Worm (Caenorhabditis elegans) whole organism, L4 larva: Measurements from ENCODE around the gene serp-1.2.
A peak's percentile ranks its signal among the peaks of the same experiment; 100 is the strongest.

Source experiments
- F37D6.2 ChIP-seq: sonication (generic microtip); optimal IDR thresholded peaks from 2 replicates; lab custom pipeline; 2016; ENCODE audit warnings: mild to moderate bottlenecking, missing genetic modification characterization, missing compliant biosample characterization
- F49E8.2 ChIP-seq: sonication (generic microtip); optimal IDR thresholded peaks from 2 replicates; lab custom pipeline; 2016; ENCODE audit warnings: missing compliant biosample characterization, mild to moderate bottlenecking, missing genetic modification characterization, borderline replicate concordance
- T20F7.1 ChIP-seq: fragments of 200-800 bp; sonication (Bioruptor generic); optimal IDR thresholded peaks from 2 replicates; lab custom pipeline; 2018; ENCODE audit warnings: mild to moderate bottlenecking, missing genetic modification characterization, missing compliant biosample characterization
- Y105C5A.15 ChIP-seq: fragments of 200-800 bp; sonication (Bioruptor generic); IDR thresholded peaks from 2 replicates; pipeline ENCODE4 v1.3.6; 2022; ENCODE audit warnings: missing genetic modification characterization, missing compliant biosample characterization
- Y5F2A.4 ChIP-seq: fragments of 200-800 bp; sonication (Bioruptor generic); optimal IDR thresholded peaks from 2 replicates; lab custom pipeline; 2018; ENCODE audit warnings: mild to moderate bottlenecking, missing genetic modification characterization, missing compliant biosample characterization
- ZK546.5 ChIP-seq, 2 experiments: sonication (generic microtip); optimal IDR thresholded peaks; 2 replicates each; lab custom pipeline; 2017; ENCODE audit warnings: missing biosample characterization in 2 of 2, missing genetic modification characterization in 2 of 2
- aha-1 ChIP-seq: fragments of 150-350 bp; peaks from one replicate; lab custom pipeline; 2014; ENCODE audit warnings: missing biosample characterization, missing genetic modification characterization
- ama-1 ChIP-seq: fragments of 150-350 bp; optimal IDR thresholded peaks from 2 replicates; lab custom pipeline; 2014; ENCODE audit warnings: inconsistent platforms, mixed read lengths
- arid-1 ChIP-seq: fragments of 200-800 bp; sonication (Bioruptor generic); conservative IDR thresholded peaks from 2 replicates; pipeline ENCODE4 v1.3.6; 2022; ENCODE audit warnings: missing genetic modification reagents, missing genetic modification characterization, missing compliant biosample characterization
- ceh-32 ChIP-seq: sonication (generic microtip); optimal IDR thresholded peaks from 2 replicates; lab custom pipeline; 2016; ENCODE audit warnings: mild to moderate bottlenecking, missing genetic modification characterization, missing compliant biosample characterization; ENCODE audit not compliant: poor library complexity
- ceh-44 ChIP-seq: fragments of 200-800 bp; sonication (Bioruptor generic); IDR thresholded peaks from 2 replicates; pipeline ENCODE4 v1.3.6; 2022; ENCODE audit warnings: missing genetic modification reagents, missing genetic modification characterization, missing compliant biosample characterization
- ces-1 ChIP-seq: fragments of 150-350 bp; sonication (generic microtip); optimal IDR thresholded peaks from 4 replicates; lab custom pipeline; 2014; ENCODE audit warnings: missing biosample characterization, missing genetic modification reagents, missing genetic modification characterization
- daf-16 ChIP-seq, 3 experiments: sonication (generic microtip); optimal IDR thresholded peaks; 2 replicates each; lab custom pipeline; 2016 to 2017; ENCODE audit warnings: missing genetic modification characterization in 3 of 3, missing genetic modification reagents in 3 of 3, mild to moderate bottlenecking in 2 of 3, missing compliant biosample characterization in 2 of 3, missing biosample characterization in 1 of 3, moderate library complexity in 1 of 3
- daf-8 ChIP-seq: fragments of 200-800 bp; sonication (Bioruptor generic); IDR thresholded peaks from 2 replicates; pipeline ENCODE4 v1.3.6; 2022; ENCODE audit warnings: missing genetic modification characterization, missing compliant biosample characterization
- dmd-8 ChIP-seq: fragments of 200-800 bp; sonication (Bioruptor generic); IDR thresholded peaks from 2 replicates; pipeline ENCODE4 v1.3.6; 2022; ENCODE audit warnings: missing genetic modification characterization, missing compliant biosample characterization
- dmd-9 ChIP-seq: fragments of 200-800 bp; sonication (Bioruptor generic); IDR thresholded peaks from 2 replicates; pipeline ENCODE4 v1.3.6; 2022; ENCODE audit warnings: missing genetic modification reagents, missing genetic modification characterization, missing compliant biosample characterization
- dpl-1 ChIP-seq: fragments of 150-350 bp; optimal IDR thresholded peaks from 2 replicates; lab custom pipeline; 2014; ENCODE audit warnings: missing biosample characterization, missing genetic modification reagents, missing genetic modification characterization
- duxl-1 ChIP-seq: sonication (generic microtip); optimal IDR thresholded peaks from 2 replicates; lab custom pipeline; 2016; ENCODE audit warnings: mild to moderate bottlenecking, missing genetic modification characterization, moderate library complexity, missing compliant biosample characterization; ENCODE audit not compliant: poor library complexity
- dve-1 ChIP-seq: sonication (generic microtip); optimal IDR thresholded peaks from 2 replicates; lab custom pipeline; 2017; ENCODE audit warnings: antibody characterized with exemption, mild to moderate bottlenecking, missing genetic modification characterization, missing compliant biosample characterization; ENCODE audit not compliant: insufficient read depth
- fkh-10 ChIP-seq: fragments of 150-350 bp; optimal IDR thresholded peaks from 2 replicates; lab custom pipeline; 2014; ENCODE audit warnings: missing biosample characterization, missing genetic modification reagents, missing genetic modification characterization
- hmg-1.1 ChIP-seq: fragments of 200-800 bp; sonication (Bioruptor generic); IDR thresholded peaks from 2 replicates; pipeline ENCODE4 v1.3.6; 2022; ENCODE audit warnings: missing genetic modification reagents, missing genetic modification characterization, missing compliant biosample characterization
- lin-15B ChIP-seq: fragments of 150-350 bp; sonication (generic microtip); optimal IDR thresholded peaks from 3 replicates; lab custom pipeline; 2014; ENCODE audit warnings: missing biosample characterization, missing genetic modification characterization
- lsy-2 ChIP-seq, 2 experiments: fragments of 150-350 bp in 1 of 2; sonication (generic microtip) in 1 of 2; optimal IDR thresholded peaks; 2 replicates each; lab custom pipeline; 2014 to 2017; ENCODE audit warnings: missing biosample characterization in 2 of 2, missing genetic modification characterization in 2 of 2
- madf-5 ChIP-seq, 2 experiments: fragments of 200-800 bp; sonication (Bioruptor generic); IDR thresholded peaks; 2 replicates each; pipeline ENCODE4 v1.3.6; 2022; ENCODE audit warnings: missing compliant biosample characterization in 2 of 2, missing genetic modification characterization in 2 of 2
- madf-9 ChIP-seq: fragments of 200-800 bp; sonication (Bioruptor generic); conservative IDR thresholded peaks from 2 replicates; pipeline ENCODE4 v1.3.6; 2022; ENCODE audit warnings: missing genetic modification reagents, missing genetic modification characterization, missing compliant biosample characterization
- mep-1 ChIP-seq: fragments of 150-350 bp; sonication (generic microtip); optimal IDR thresholded peaks from 3 replicates; lab custom pipeline; 2014; ENCODE audit warnings: missing biosample characterization, missing genetic modification characterization
- nhr-102 ChIP-seq: sonication (generic microtip); optimal IDR thresholded peaks from 2 replicates; lab custom pipeline; 2016; ENCODE audit warnings: mild to moderate bottlenecking, missing genetic modification characterization, moderate library complexity, missing compliant biosample characterization
- nhr-11 ChIP-seq: fragments of 150-350 bp; optimal IDR thresholded peaks from 2 replicates; lab custom pipeline; 2014; ENCODE audit warnings: missing biosample characterization, missing genetic modification characterization
- nhr-25 ChIP-seq: sonication (generic microtip); optimal IDR thresholded peaks from 2 replicates; lab custom pipeline; 2017; ENCODE audit warnings: missing genetic modification characterization, mild to moderate bottlenecking, missing compliant biosample characterization, antibody characterized with exemption, moderate library complexity, borderline replicate concordance; ENCODE audit not compliant: insufficient read depth
- nhr-42 ChIP-seq: fragments of 200-800 bp; sonication (Bioruptor generic); IDR thresholded peaks from 2 replicates; pipeline ENCODE4 v1.3.6; 2022; ENCODE audit warnings: missing genetic modification characterization, missing compliant biosample characterization
- pha-4 ChIP-seq, 2 experiments: fragments of 150-350 bp in 1 of 2; fragments of 200-800 bp in 1 of 2; sonication (Bioruptor generic) in 1 of 2; IDR thresholded peaks in 1 of 2; optimal IDR thresholded peaks in 1 of 2; 2 replicates each; pipeline versions ENCODE4 v1.3.6 to Lab custom; 2014 to 2022; ENCODE audit warnings: missing genetic modification characterization in 2 of 2, missing genetic modification reagents in 2 of 2, missing biosample characterization in 1 of 2, missing compliant biosample characterization in 1 of 2
- php-3 ChIP-seq: fragments of 200-800 bp; sonication (Bioruptor generic); IDR thresholded peaks from 2 replicates; pipeline ENCODE4 v1.3.6; 2022; ENCODE audit warnings: missing genetic modification reagents, missing genetic modification characterization, missing compliant biosample characterization
- rbr-2 ChIP-seq: sonication (generic microtip); optimal IDR thresholded peaks from 2 replicates; lab custom pipeline; 2016; ENCODE audit warnings: missing genotype, missing genetic modification characterization, missing compliant biosample characterization
- sdz-12 ChIP-seq: fragments of 200-800 bp; sonication (Bioruptor generic); optimal IDR thresholded peaks from 2 replicates; lab custom pipeline; 2018; ENCODE audit warnings: mild to moderate bottlenecking, missing genetic modification characterization, missing compliant biosample characterization
- set-16 ChIP-seq: fragments of 200-800 bp; sonication (Bioruptor generic); IDR thresholded peaks from 2 replicates; pipeline ENCODE4 v1.3.6; 2022; ENCODE audit warnings: missing genetic modification reagents, missing genetic modification characterization, missing compliant biosample characterization
- snpc-1.2 ChIP-seq: fragments of 200-800 bp; sonication (Bioruptor generic); IDR thresholded peaks from 2 replicates; pipeline ENCODE4 v1.3.6; 2022; ENCODE audit warnings: missing genetic modification reagents, missing genetic modification characterization, missing compliant biosample characterization
- spr-1 ChIP-seq: sonication (generic microtip); optimal IDR thresholded peaks from 2 replicates; lab custom pipeline; 2016; ENCODE audit warnings: mild to moderate bottlenecking, missing genetic modification characterization, missing compliant biosample characterization
- spr-3 ChIP-seq: fragments of 200-800 bp; sonication (Bioruptor generic); optimal IDR thresholded peaks from 2 replicates; lab custom pipeline; 2018; ENCODE audit warnings: mild to moderate bottlenecking, missing genetic modification characterization, missing compliant biosample characterization
- unc-130 ChIP-seq: sonication (generic microtip); optimal IDR thresholded peaks from 2 replicates; lab custom pipeline; 2016; ENCODE audit warnings: missing genetic modification reagents, missing genetic modification characterization, missing compliant biosample characterization
- unc-39 ChIP-seq: sonication (generic microtip); optimal IDR thresholded peaks from 2 replicates; lab custom pipeline; 2017; ENCODE audit warnings: missing biosample characterization, missing genetic modification characterization
- unc-62 ChIP-seq, 3 experiments: fragments of 150-350 bp in 1 of 3; sonication (generic microtip); optimal IDR thresholded peaks in 2 of 3; peaks in 1 of 3; 1 replicate in 1 of 3; 2 replicates in 2 of 3; lab custom pipeline; 2014 to 2017; ENCODE audit warnings: missing biosample characterization in 3 of 3, missing genetic modification characterization in 3 of 3, missing genetic modification reagents in 3 of 3, missing genotype in 1 of 3
- zag-1 ChIP-seq: fragments of 150-350 bp; optimal IDR thresholded peaks from 2 replicates; lab custom pipeline; 2014; ENCODE audit warnings: missing biosample characterization, missing genetic modification characterization
- zfp-3 ChIP-seq: fragments of 200-800 bp; sonication (Bioruptor generic); conservative IDR thresholded peaks from 2 replicates; pipeline ENCODE4 v1.3.6; 2022; ENCODE audit warnings: missing genetic modification reagents, missing genetic modification characterization, missing compliant biosample characterization
- zip-11 ChIP-seq: fragments of 200-800 bp; sonication (Bioruptor generic); IDR thresholded peaks from 2 replicates; pipeline ENCODE4 v1.3.6; 2022; ENCODE audit warnings: missing genetic modification characterization, missing compliant biosample characterization

The serp-1.2 gene

DNA sequence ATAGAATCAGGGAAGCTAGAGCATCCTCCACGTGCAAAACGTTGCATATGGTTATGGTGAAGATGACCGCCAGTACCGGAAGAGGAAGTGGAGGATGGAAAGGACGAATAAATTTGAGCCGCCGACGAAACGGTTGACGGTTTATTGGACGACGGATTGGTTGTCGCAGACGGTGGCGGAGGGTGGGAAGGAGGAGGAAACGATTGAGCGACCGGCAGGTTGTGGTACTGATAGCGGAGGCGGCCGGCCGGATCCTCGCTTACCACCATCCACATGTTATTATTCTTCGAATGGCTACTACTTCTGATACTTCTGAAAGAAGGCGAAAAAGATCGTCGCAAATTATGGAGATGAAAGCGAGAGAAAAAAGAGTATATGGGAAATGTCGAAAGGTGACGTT lies 32.6 kb upstream of the serp-1.2 start:
- TF ChIP-seq set-16 (peak; percentile 66), ceh-44 (GFP tag; lab: Robert Waterston, UW) (no peak), aha-1 (tag; lab: Kevin White, UChicago) (peak; percentile 45), madf-5 (GFP tag; IDR thresholded peaks at IDR 0.05; lab: Robert Waterston, UW) (no peak)

DNA sequence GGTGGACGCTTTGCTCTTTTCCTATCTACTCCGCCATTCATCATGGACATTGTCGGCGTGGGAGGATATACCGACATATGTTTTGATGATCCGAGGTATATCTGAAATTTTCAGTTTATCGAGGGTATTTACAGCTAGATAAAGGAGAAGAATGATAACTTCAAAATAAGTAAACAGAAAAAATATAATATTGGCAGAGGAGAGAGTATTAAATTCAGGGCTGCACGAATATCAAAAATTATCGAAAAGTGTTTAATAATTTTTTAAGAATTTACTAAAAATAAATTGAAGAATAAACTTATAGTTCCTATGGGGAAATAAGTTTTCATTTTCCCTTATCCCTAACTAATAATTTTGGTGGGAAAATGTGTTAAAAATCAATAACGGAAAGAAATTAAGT lies 26.6 kb upstream of the serp-1.2 start, which contains the start of gene wsp-1:
TSS of gene wsp-1 (minus strand) at position 101 of the 400 bp plus-strand sequence.
- TF ChIP-seq nhr-11 (tag; lab: Kevin White, UChicago) (no peak), Y105C5A.15 (GFP tag; lab: Robert Waterston, UW) (no peak), ces-1 (GFP tag; lab: Kevin White, UChicago) (no peak), snpc-1.2 (GFP tag; lab: Robert Waterston, UW) (no peak), dpl-1 (GFP tag; lab: Kevin White, UChicago) (no peak), lin-15B (tag; lab: Kevin White, UChicago) (no peak), ceh-32 (tag; lab: Kevin White, UChicago) (no peak), hmg-1.1 (GFP tag; lab: Robert Waterston, UW) (no peak), zip-11 (no peak), unc-130 (GFP tag; lab: Kevin White, UChicago) (no peak), ZK546.5 (tag; optimal IDR thresholded peaks at IDR 0.05; lab: Kevin White, UChicago) (no peak), php-3 (GFP tag; lab: Robert Waterston, UW) (no peak), madf-9 (GFP tag; lab: Robert Waterston, UW) (no peak), zfp-3 (GFP tag; lab: Robert Waterston, UW) (no peak), nhr-25 (tag; lab: Kevin White, UChicago) (no peak)

DNA sequence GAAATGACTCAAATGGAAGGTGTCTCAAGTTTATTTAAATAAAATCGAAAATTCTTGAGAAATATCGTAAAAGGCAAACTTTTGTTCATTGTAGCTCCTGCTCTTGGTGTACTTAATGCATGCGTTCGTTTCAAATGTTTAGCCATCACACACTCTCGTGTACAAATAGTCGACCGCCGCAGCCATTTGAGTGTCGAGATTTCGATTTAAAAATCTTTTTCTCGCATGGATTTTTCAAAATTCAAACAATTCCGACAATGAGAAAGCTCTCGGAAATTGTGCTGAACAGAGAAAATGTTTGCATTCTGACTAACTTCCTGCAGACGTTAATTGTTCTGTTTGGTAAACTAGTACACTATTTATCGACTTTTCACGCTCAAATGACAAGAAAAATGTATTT lies 26.2 kb upstream of the serp-1.2 start:
- peak in 1 of 2 experiments; percentile 86 for TF ChIP-seq unc-62 (GFP tag; optimal IDR thresholded peaks at IDR 0.05 in 1 of 2; lab: Kevin White, UChicago)
- TF ChIP-seq unc-62 (tag; optimal IDR thresholded peaks at IDR 0.05; lab: Kevin White, UChicago) = no peak
- no peak for TF ChIP-seq spr-1 (tag; lab: Kevin White, UChicago)
- no peak for TF ChIP-seq F37D6.2 (tag; lab: Kevin White, UChicago)
- TF ChIP-seq Y5F2A.4 (GFP tag; lab: Kevin White, UChicago) = no peak
- TF ChIP-seq pha-4 (GFP tag; IDR thresholded peaks at IDR 0.05; lab: Robert Waterston, UW) = no peak
- TF ChIP-seq pha-4 (tag; optimal IDR thresholded peaks at IDR 0.05; lab: Kevin White, UChicago) = no peak

DNA sequence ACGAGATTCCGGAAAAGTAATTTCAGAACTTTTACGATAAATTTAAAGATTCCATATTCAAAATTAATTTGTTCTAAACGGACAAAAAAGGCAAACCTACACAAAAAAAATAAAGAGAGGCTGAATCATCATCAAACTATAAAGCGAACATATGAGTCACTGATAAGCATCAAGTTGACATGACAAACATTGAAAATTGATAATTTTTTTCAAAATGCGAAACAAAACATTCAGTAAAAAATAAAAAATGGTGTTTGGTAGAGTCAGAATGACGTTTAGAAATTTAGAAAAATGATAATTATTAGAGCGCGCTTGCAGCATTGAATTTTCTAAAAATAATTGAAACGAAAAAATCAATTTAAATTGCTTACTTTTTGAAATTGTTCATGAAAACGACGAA lies 25.6 kb upstream of the serp-1.2 start:
- TF ChIP-seq spr-1 (tag; lab: Kevin White, UChicago) (no peak), dmd-8 (GFP tag; lab: Robert Waterston, UW) (no peak), daf-8 (GFP tag; lab: Robert Waterston, UW) (no peak), F49E8.2 (tag; lab: Kevin White, UChicago) (no peak), F37D6.2 (tag; lab: Kevin White, UChicago) (no peak), ceh-32 (tag; lab: Kevin White, UChicago) (no peak), mep-1 (tag; lab: Kevin White, UChicago) (peak; percentile 12), unc-39 (no peak), lsy-2 (tag; optimal IDR thresholded peaks at IDR 0.05; lab: Kevin White, UChicago) (no peak), ces-1 (GFP tag; lab: Kevin White, UChicago) (no peak), nhr-102 (no peak), sdz-12 (GFP tag; lab: Kevin White, UChicago) (no peak), zag-1 (tag; lab: Kevin White, UChicago) (no peak), dve-1 (tag; lab: Kevin White, UChicago) (peak; percentile 46), daf-16 (GFP tag; optimal IDR thresholded peaks at IDR 0.05; lab: Kevin White, UChicago) (no peak), daf-16 (tag; optimal IDR thresholded peaks at IDR 0.05; lab: Kevin White, UChicago) (peak; percentile 73), spr-3 (GFP tag; lab: Kevin White, UChicago) (no peak), dmd-9 (GFP tag; lab: Robert Waterston, UW) (no peak), ama-1 (lab: Kevin White, UChicago) (no peak), fkh-10 (GFP tag; lab: Kevin White, UChicago) (no peak), nhr-42 (GFP tag; lab: Robert Waterston, UW) (no peak), T20F7.1 (GFP tag; lab: Kevin White, UChicago) (peak; percentile 31), arid-1 (no peak), duxl-1 (tag; lab: Kevin White, UChicago) (no peak), rbr-2 (tag; lab: Kevin White, UChicago) (no peak)
